Worm (Caenorhabditis elegans) whole organism, L3 larva: Measurements from ENCODE around the gene cec-1.

Experiments used
- egl-27 ChIP-seq: sonication (generic microtip); optimal IDR thresholded peaks from 4 replicates; lab custom pipeline; 2017; ENCODE audit warnings: missing biosample characterization, missing genetic modification reagents, missing genetic modification characterization
- fkh-10 ChIP-seq: sonication (generic microtip); optimal IDR thresholded peaks from 2 replicates; lab custom pipeline; 2017; ENCODE audit warnings: missing biosample characterization, missing genetic modification reagents, missing genetic modification characterization
- jun-1 ChIP-seq: fragments of 150-350 bp; optimal IDR thresholded peaks from 2 replicates; lab custom pipeline; 2014; ENCODE audit warnings: missing biosample characterization, missing genetic modification reagents, missing genetic modification characterization
- mml-1 ChIP-seq: fragments of 150-350 bp; sonication (generic microtip); optimal IDR thresholded peaks from 3 replicates; lab custom pipeline; 2014; ENCODE audit warnings: missing biosample characterization, missing genetic modification characterization
- nhr-11 ChIP-seq: fragments of 150-350 bp; optimal IDR thresholded peaks from 2 replicates; lab custom pipeline; 2014; ENCODE audit warnings: missing biosample characterization, missing genetic modification characterization
- nhr-76 ChIP-seq: fragments of 150-350 bp; sonication (generic microtip); optimal IDR thresholded peaks from 5 replicates; lab custom pipeline; 2014; ENCODE audit warnings: missing biosample characterization, missing genetic modification characterization
- pqm-1 ChIP-seq: fragments of 150-350 bp; optimal IDR thresholded peaks from 2 replicates; lab custom pipeline; 2017; ENCODE audit warnings: missing biosample characterization, missing genetic modification characterization, inconsistent platforms
- unc-39 ChIP-seq: sonication (generic microtip); optimal IDR thresholded peaks from 4 replicates; lab custom pipeline; 2017; ENCODE audit warnings: missing biosample characterization, missing genetic modification characterization
- unc-62 ChIP-seq: fragments of 150-350 bp; sonication (generic microtip); optimal IDR thresholded peaks from 4 replicates; lab custom pipeline; 2014; ENCODE audit warnings: missing biosample characterization, missing genetic modification reagents, missing genetic modification characterization
- ztf-11 ChIP-seq: fragments of 150-350 bp; optimal IDR thresholded peaks from 2 replicates; lab custom pipeline; 2014; ENCODE audit warnings: missing biosample characterization, missing genetic modification characterization

ce11 chrIII:8443557-8444131 is 17.5 kb downstream of the cec-1 start, which contains the start of gene ufbp-1:
- TF ChIP-seq unc-62 (GFP tag; lab: Kevin White, UChicago): no peak
- no peak for TF ChIP-seq ztf-11 (tag; lab: Kevin White, UChicago)
- no peak for TF ChIP-seq egl-27 (tag; lab: Kevin White, UChicago)
- no peak for TF ChIP-seq pqm-1 (tag; lab: Kevin White, UChicago)
- TF ChIP-seq unc-39 (tag; lab: Kevin White, UChicago): no peak
- TF ChIP-seq nhr-11 (tag; lab: Kevin White, UChicago): no peak
- no peak for TF ChIP-seq jun-1 (tag; lab: Kevin White, UChicago)
- no peak for TF ChIP-seq nhr-76 (tag; lab: Kevin White, UChicago)
- no peak for TF ChIP-seq fkh-10 (GFP tag; lab: Kevin White, UChicago)
- no peak for TF ChIP-seq mml-1 (tag; lab: Kevin White, UChicago)
